Worm (Caenorhabditis elegans) whole organism, young adult: ENCODE measurements around the gene dhhc-5.

ENCODE experiments used
- B0035.1 ChIP-seq: sonication (generic microtip); optimal IDR thresholded peaks from 2 replicates; lab custom pipeline; 2016; ENCODE audit warnings: missing genetic modification characterization, mild to moderate bottlenecking, missing compliant biosample characterization, missing genotype, missing genetic modification reagents
- B0336.3 ChIP-seq: fragments of 200-800 bp; sonication (Bioruptor generic); IDR thresholded peaks from 2 replicates; pipeline ENCODE4 v1.3.6; 2022; ENCODE audit warnings: missing genetic modification characterization, missing compliant biosample characterization
- C06A6.2 ChIP-seq: fragments of 200-800 bp; sonication (Bioruptor generic); conservative IDR thresholded peaks from 2 replicates; pipeline ENCODE4 v1.3.6; 2022; ENCODE audit warnings: missing genetic modification characterization, missing compliant biosample characterization
- D2030.7 ChIP-seq: fragments of 200-800 bp; sonication (Bioruptor generic); IDR thresholded peaks from 2 replicates; pipeline ENCODE4 v1.3.6; 2022; ENCODE audit warnings: missing genetic modification reagents, missing genetic modification characterization, missing compliant biosample characterization
- F10E7.11 ChIP-seq: sonication (generic microtip); optimal IDR thresholded peaks from 2 replicates; lab custom pipeline; 2017; ENCODE audit warnings: mild to moderate bottlenecking, missing genetic modification characterization, moderate library complexity, missing compliant biosample characterization
- F23B12.7 ChIP-seq: sonication (generic microtip); optimal IDR thresholded peaks from 2 replicates; lab custom pipeline; 2017; ENCODE audit warnings: missing genetic modification characterization, mild to moderate bottlenecking, missing compliant biosample characterization, antibody characterized with exemption, moderate library complexity; ENCODE audit not compliant: insufficient read depth
- F39B2.1 ChIP-seq: fragments of 200-800 bp; sonication (Bioruptor generic); IDR thresholded peaks from 2 replicates; pipeline ENCODE4 v1.3.6; 2022; ENCODE audit warnings: missing genetic modification reagents, missing genetic modification characterization, missing compliant biosample characterization
- F57C9.4 ChIP-seq: sonication (generic microtip); optimal IDR thresholded peaks from 2 replicates; lab custom pipeline; 2017; ENCODE audit warnings: mild to moderate bottlenecking, missing genetic modification characterization, missing compliant biosample characterization
- K11D2.4 ChIP-seq: fragments of 200-800 bp; sonication (Bioruptor generic); IDR thresholded peaks from 2 replicates; pipeline ENCODE4 v1.3.6; 2022; ENCODE audit warnings: missing genetic modification reagents, missing genetic modification characterization, missing compliant biosample characterization
- T07F8.4 ChIP-seq: sonication (generic microtip); optimal IDR thresholded peaks from 2 replicates; lab custom pipeline; 2016; ENCODE audit warnings: mild to moderate bottlenecking, missing genetic modification characterization, moderate library complexity, missing compliant biosample characterization
- Y95B8A.8 ChIP-seq: fragments of 200-800 bp; sonication (Bioruptor generic); IDR thresholded peaks from 2 replicates; pipeline ENCODE4 v1.3.6; 2022; ENCODE audit warnings: missing genetic modification reagents, missing genetic modification characterization, missing compliant biosample characterization
- akir-1 ChIP-seq: fragments of 200-800 bp; sonication (Bioruptor generic); optimal IDR thresholded peaks from 2 replicates; lab custom pipeline; 2018; ENCODE audit warnings: mild to moderate bottlenecking, missing genetic modification characterization, moderate library complexity, missing compliant biosample characterization
- ama-1 ChIP-seq, 3 experiments: fragments of 150-350 bp in 1 of 3; sonication (generic microtip) in 2 of 3; optimal IDR thresholded peaks; 2 replicates each; lab custom pipeline; 2014 to 2018; ENCODE audit warnings: missing biosample characterization in 2 of 3, missing genetic modification characterization in 2 of 3, missing genetic modification reagents in 2 of 3
- atf-7 ChIP-seq: sonication (generic microtip); optimal IDR thresholded peaks from 2 replicates; lab custom pipeline; 2017; ENCODE audit warnings: mild to moderate bottlenecking, missing genetic modification characterization, missing compliant biosample characterization
- athp-1 ChIP-seq: sonication (generic microtip); optimal IDR thresholded peaks from 2 replicates; lab custom pipeline; 2017; ENCODE audit warnings: mild to moderate bottlenecking, missing genetic modification characterization, missing compliant biosample characterization
- attf-5 ChIP-seq: fragments of 200-800 bp; sonication (Bioruptor generic); optimal IDR thresholded peaks from 2 replicates; lab custom pipeline; 2018; ENCODE audit warnings: mild to moderate bottlenecking, missing genetic modification characterization, missing compliant biosample characterization
- attf-6 ChIP-seq: fragments of 200-800 bp; sonication (Bioruptor generic); IDR thresholded peaks from 2 replicates; pipeline ENCODE4 v1.3.6; 2022; ENCODE audit warnings: missing genetic modification reagents, missing genetic modification characterization, missing compliant biosample characterization
- bed-1 ChIP-seq: fragments of 200-800 bp; sonication (Bioruptor generic); IDR thresholded peaks from 2 replicates; pipeline ENCODE4 v1.3.6; 2022; ENCODE audit warnings: missing genetic modification reagents, missing genetic modification characterization, missing compliant biosample characterization
- ccch-3 ChIP-seq: fragments of 200-800 bp; sonication (Bioruptor generic); optimal IDR thresholded peaks from 2 replicates; lab custom pipeline; 2018; ENCODE audit warnings: mild to moderate bottlenecking, missing genetic modification characterization, missing compliant biosample characterization
- ceh-40 ChIP-seq: fragments of 200-800 bp; sonication (Bioruptor generic); IDR thresholded peaks from 2 replicates; pipeline ENCODE4 v1.3.6; 2022; ENCODE audit warnings: missing genetic modification characterization, missing compliant biosample characterization
- ceh-79 ChIP-seq: sonication (generic microtip); optimal IDR thresholded peaks from 2 replicates; lab custom pipeline; 2017; ENCODE audit warnings: mild to moderate bottlenecking, missing genetic modification characterization, missing compliant biosample characterization
- dox-1 ChIP-seq: fragments of 200-800 bp; sonication (Bioruptor generic); IDR thresholded peaks from 2 replicates; pipeline ENCODE4 v1.3.6; 2022; ENCODE audit warnings: missing genetic modification reagents, missing genetic modification characterization, missing compliant biosample characterization
- ekl-4 ChIP-seq: fragments of 200-800 bp; sonication (Bioruptor generic); IDR thresholded peaks from 2 replicates; pipeline ENCODE4 v1.3.6; 2022; ENCODE audit warnings: missing genetic modification reagents, missing genetic modification characterization, missing compliant biosample characterization
- ets-4 ChIP-seq: fragments of 200-800 bp; sonication (Bioruptor generic); optimal IDR thresholded peaks from 2 replicates; lab custom pipeline; 2018; ENCODE audit warnings: mild to moderate bottlenecking, missing genetic modification characterization, missing compliant biosample characterization
- hlh-26 ChIP-seq: fragments of 200-800 bp; sonication (Bioruptor generic); conservative IDR thresholded peaks from 2 replicates; pipeline ENCODE4 v1.3.6; 2022; ENCODE audit warnings: missing genetic modification reagents, missing genetic modification characterization, missing compliant biosample characterization
- hmg-1.2 ChIP-seq: fragments of 200-800 bp; sonication (Bioruptor generic); IDR thresholded peaks from 2 replicates; pipeline ENCODE4 v1.3.6; 2022; ENCODE audit warnings: missing genetic modification reagents, missing genetic modification characterization, missing compliant biosample characterization
- hrde-1 ChIP-seq: sonication (generic microtip); optimal IDR thresholded peaks from 2 replicates; lab custom pipeline; 2016; ENCODE audit warnings: missing genetic modification characterization, mild to moderate bottlenecking, missing compliant biosample characterization, moderate library complexity, missing genotype, missing genetic modification reagents, borderline replicate concordance
- lin-26 ChIP-seq: fragments of 200-800 bp; sonication (Bioruptor generic); IDR thresholded peaks from 2 replicates; pipeline ENCODE4 v1.3.6; 2022; ENCODE audit warnings: missing genetic modification reagents, missing genetic modification characterization, missing compliant biosample characterization
- lin-54 ChIP-seq: fragments of 200-800 bp; sonication (Bioruptor generic); optimal IDR thresholded peaks from 2 replicates; lab custom pipeline; 2018; ENCODE audit warnings: mild to moderate bottlenecking, missing genetic modification characterization, missing compliant biosample characterization
- lir-1 ChIP-seq: fragments of 200-800 bp; sonication (Bioruptor generic); conservative IDR thresholded peaks from 2 replicates; pipeline ENCODE4 v1.3.6; 2022; ENCODE audit warnings: missing genetic modification reagents, missing genetic modification characterization, missing compliant biosample characterization
- lsy-27 ChIP-seq: sonication (generic microtip); optimal IDR thresholded peaks from 2 replicates; lab custom pipeline; 2017; ENCODE audit warnings: missing genetic modification characterization, mild to moderate bottlenecking, missing compliant biosample characterization, antibody characterized with exemption, missing genotype, borderline replicate concordance; ENCODE audit not compliant: insufficient read depth
- madf-10 ChIP-seq: sonication (generic microtip); optimal IDR thresholded peaks from 2 replicates; lab custom pipeline; 2016; ENCODE audit warnings: mild to moderate bottlenecking, missing genetic modification characterization, missing compliant biosample characterization
- madf-8 ChIP-seq: fragments of 200-800 bp; sonication (Bioruptor generic); conservative IDR thresholded peaks from 2 replicates; pipeline ENCODE4 v1.3.6; 2022; ENCODE audit warnings: missing genetic modification reagents, missing genetic modification characterization, missing compliant biosample characterization
- mcd-1 ChIP-seq: fragments of 200-800 bp; sonication (Bioruptor generic); IDR thresholded peaks from 2 replicates; pipeline ENCODE4 v1.3.6; 2022; ENCODE audit warnings: missing genetic modification reagents, missing genetic modification characterization, missing compliant biosample characterization
- mel-28 ChIP-seq: sonication (generic microtip); optimal IDR thresholded peaks from 2 replicates; lab custom pipeline; 2016; ENCODE audit warnings: borderline replicate concordance, mild to moderate bottlenecking, missing genetic modification characterization, missing compliant biosample characterization
- nfya-1 ChIP-seq: sonication (generic microtip); optimal IDR thresholded peaks from 2 replicates; lab custom pipeline; 2017; ENCODE audit warnings: antibody characterized with exemption, missing compliant biosample characterization, missing genetic modification characterization, borderline replicate concordance; ENCODE audit not compliant: insufficient read depth
- nhr-120 ChIP-seq: fragments of 200-800 bp; sonication (Bioruptor generic); IDR thresholded peaks from 2 replicates; pipeline ENCODE4 v1.3.6; 2022; ENCODE audit warnings: missing genetic modification characterization, missing compliant biosample characterization
- nhr-27 ChIP-seq: fragments of 200-800 bp; sonication (Bioruptor generic); optimal IDR thresholded peaks from 2 replicates; lab custom pipeline; 2018; ENCODE audit warnings: mild to moderate bottlenecking, missing genetic modification characterization, moderate library complexity, missing compliant biosample characterization
- pbrm-1 ChIP-seq: fragments of 200-800 bp; sonication (Bioruptor generic); IDR thresholded peaks from 2 replicates; pipeline ENCODE4 v1.3.6; 2022; ENCODE audit warnings: missing genetic modification reagents, missing genetic modification characterization, missing compliant biosample characterization
- pha-4 ChIP-seq: fragments of 150-350 bp; sonication (generic microtip); optimal IDR thresholded peaks from 2 replicates; lab custom pipeline; 2014; ENCODE audit warnings: missing biosample characterization, missing genetic modification reagents, missing genetic modification characterization
- repo-1 ChIP-seq: sonication (generic microtip); optimal IDR thresholded peaks from 2 replicates; lab custom pipeline; 2017; ENCODE audit warnings: mild to moderate bottlenecking, missing genetic modification characterization, missing compliant biosample characterization
- sptf-2 ChIP-seq: fragments of 200-800 bp; sonication (Bioruptor generic); optimal IDR thresholded peaks from 2 replicates; lab custom pipeline; 2018; ENCODE audit warnings: mild to moderate bottlenecking, missing genetic modification characterization, missing compliant biosample characterization
- unc-62 ChIP-seq: fragments of 150-350 bp; optimal IDR thresholded peaks from 2 replicates; lab custom pipeline; 2014; ENCODE audit warnings: missing biosample characterization, missing genetic modification reagents, missing genetic modification characterization
- zfh-2 ChIP-seq: fragments of 200-800 bp; sonication (Bioruptor generic); conservative IDR thresholded peaks from 2 replicates; pipeline ENCODE4 v1.3.6; 2022; ENCODE audit warnings: missing genetic modification reagents, missing genetic modification characterization, missing compliant biosample characterization
- ztf-18 ChIP-seq: sonication (generic microtip); optimal IDR thresholded peaks from 2 replicates; lab custom pipeline; 2016; ENCODE audit warnings: missing genotype, mild to moderate bottlenecking, missing genetic modification characterization, missing compliant biosample characterization
- ztf-22 ChIP-seq: fragments of 200-800 bp; sonication (Bioruptor generic); optimal IDR thresholded peaks from 2 replicates; lab custom pipeline; 2018; ENCODE audit warnings: mild to moderate bottlenecking, missing genetic modification characterization, moderate library complexity, missing compliant biosample characterization
- ztf-28 ChIP-seq: fragments of 200-800 bp; sonication (Bioruptor generic); IDR thresholded peaks from 2 replicates; pipeline ENCODE4 v1.3.6; 2022; ENCODE audit warnings: missing genetic modification reagents, missing genetic modification characterization, missing compliant biosample characterization
- ztf-6 ChIP-seq: fragments of 200-800 bp; sonication (Bioruptor generic); IDR thresholded peaks from 2 replicates; pipeline ENCODE4 v1.3.6; 2022; ENCODE audit warnings: missing genetic modification reagents, missing genetic modification characterization, missing compliant biosample characterization

dhhc-5 gene

ce11 chrIII:6888497-6888896, 39.6 kb upstream of the dhhc-5 start (continued):
- no peak for TF ChIP-seq ceh-40 (GFP tag; lab: Robert Waterston, UW)
- no peak for TF ChIP-seq ztf-22 (GFP tag; lab: Kevin White, UChicago)
- TF ChIP-seq B0035.1 (tag; lab: Kevin White, UChicago): no peak
- peak; percentile 44 for TF ChIP-seq ztf-18 (tag; lab: Kevin White, UChicago)
- TF ChIP-seq ztf-28 (GFP tag; lab: Robert Waterston, UW): no peak
- TF ChIP-seq ztf-6: no peak
- no peak for TF ChIP-seq zfh-2 (GFP tag; lab: Robert Waterston, UW)
- TF ChIP-seq nhr-120 (GFP tag; lab: Robert Waterston, UW): no peak
- peak; percentile 21 for TF ChIP-seq hrde-1
- TF ChIP-seq lin-54 (GFP tag; lab: Kevin White, UChicago): peak; percentile 15
- TF ChIP-seq ama-1 (optimal IDR thresholded peaks at IDR 0.05; lab: Kevin White, UChicago): no peak
- peak in 1 of 2 experiments; percentile 48 for TF ChIP-seq ama-1 (GFP tag; optimal IDR thresholded peaks at IDR 0.05; lab: Kevin White, UChicago)
- no peak for TF ChIP-seq pha-4 (tag; lab: Kevin White, UChicago)
- no peak for TF ChIP-seq unc-62 (GFP tag; lab: Kevin White, UChicago)
- no peak for TF ChIP-seq nhr-27 (tag; lab: Kevin White, UChicago)
- no peak for TF ChIP-seq F10E7.11 (tag; lab: Kevin White, UChicago)
- no peak for TF ChIP-seq lsy-27
- no peak for TF ChIP-seq ccch-3 (GFP tag; lab: Kevin White, UChicago)
- no peak for TF ChIP-seq nfya-1 (tag; lab: Kevin White, UChicago)
- TF ChIP-seq ets-4: no peak
- peak; percentile 38 for TF ChIP-seq athp-1 (tag; lab: Kevin White, UChicago)
- TF ChIP-seq C06A6.2: no peak
- TF ChIP-seq B0336.3: no peak
- TF ChIP-seq F39B2.1 (GFP tag; lab: Robert Waterston, UW): no peak
- no peak for TF ChIP-seq akir-1 (GFP tag; lab: Kevin White, UChicago)
- no peak for TF ChIP-seq madf-8 (GFP tag; lab: Robert Waterston, UW)
- 0 out of 2 replicates have a peak, but pooled peaks have one; percentile 50 for TF ChIP-seq pbrm-1
- TF ChIP-seq K11D2.4 (GFP tag; lab: Robert Waterston, UW): no peak
- no peak for TF ChIP-seq Y95B8A.8
- TF ChIP-seq dox-1: no peak
- peak; percentile 53; the same call in 1 of the 2 replicates for TF ChIP-seq attf-6
- TF ChIP-seq mel-28 (tag; lab: Kevin White, UChicago): no peak
- 0 out of 2 replicates have a peak, but pooled peaks have one; percentile 22 for TF ChIP-seq D2030.7 (GFP tag; lab: Robert Waterston, UW)
- TF ChIP-seq ceh-79 (tag; lab: Kevin White, UChicago): no peak
- no peak for TF ChIP-seq sptf-2 (GFP tag; lab: Kevin White, UChicago)
- TF ChIP-seq madf-10 (tag; lab: Kevin White, UChicago): peak; percentile 5
- TF ChIP-seq ekl-4 (GFP tag; lab: Robert Waterston, UW): no peak
- no peak for TF ChIP-seq atf-7 (tag; lab: Kevin White, UChicago)
- TF ChIP-seq F23B12.7 (tag; lab: Kevin White, UChicago): peak; percentile 65
- TF ChIP-seq bed-1 (GFP tag; lab: Robert Waterston, UW): no peak
- peak; percentile 59 for TF ChIP-seq hmg-1.2
- TF ChIP-seq F57C9.4 (tag; lab: Kevin White, UChicago): no peak
- TF ChIP-seq mcd-1 (GFP tag; lab: Robert Waterston, UW): peak; percentile 43; the same call in 1 of the 2 replicates
- peak; percentile 81 for TF ChIP-seq lin-26
- no peak for TF ChIP-seq repo-1 (tag; lab: Kevin White, UChicago)
- peak; percentile 21 for TF ChIP-seq T07F8.4 (tag; lab: Kevin White, UChicago)
- no peak for TF ChIP-seq lir-1 (GFP tag; lab: Robert Waterston, UW)
- no peak for TF ChIP-seq attf-5 (GFP tag; lab: Kevin White, UChicago)
- no peak for TF ChIP-seq hlh-26 (GFP tag; lab: Robert Waterston, UW)
